Worm (Caenorhabditis elegans) whole organism, L3 larva: Measurements from ENCODE around the gene lido-15.
"Not testable (repeated sequence)": the region's sequence is repeated elsewhere in the genome, so short reads cannot be mapped to it uniquely, and the experiment has no call there.

Source experiments
- R02D3.7 ChIP-seq: fragments of 150-350 bp; optimal IDR thresholded peaks from 2 replicates; lab custom pipeline; 2014; ENCODE audit warnings: missing biosample characterization, missing genetic modification characterization
- aly-2 ChIP-seq: fragments of 150-350 bp; optimal IDR thresholded peaks from 2 replicates; lab custom pipeline; 2014; ENCODE audit warnings: missing biosample characterization, missing genetic modification characterization
- ceh-82 ChIP-seq: fragments of 150-350 bp; optimal IDR thresholded peaks from 2 replicates; lab custom pipeline; 2014; ENCODE audit warnings: missing biosample characterization, missing genetic modification characterization
- ceh-9 ChIP-seq: sonication (generic microtip); optimal IDR thresholded peaks from 2 replicates; lab custom pipeline; 2018; ENCODE audit warnings: missing biosample characterization, missing genetic modification characterization
- egl-27 ChIP-seq: sonication (generic microtip); optimal IDR thresholded peaks from 4 replicates; lab custom pipeline; 2017; ENCODE audit warnings: missing biosample characterization, missing genetic modification reagents, missing genetic modification characterization
- egl-5 ChIP-seq: fragments of 150-350 bp; optimal IDR thresholded peaks from 2 replicates; lab custom pipeline; 2017; ENCODE audit warnings: missing biosample characterization, missing genetic modification reagents, missing genetic modification characterization, inconsistent platforms
- elt-1 ChIP-seq: fragments of 150-350 bp; optimal IDR thresholded peaks from 2 replicates; lab custom pipeline; 2014; ENCODE audit warnings: missing biosample characterization, missing genetic modification characterization
- elt-2 ChIP-seq: sonication (generic microtip); optimal IDR thresholded peaks from 2 replicates; lab custom pipeline; 2016; ENCODE audit warnings: missing genetic modification reagents, mild to moderate bottlenecking, missing genetic modification characterization, missing compliant biosample characterization
- elt-3 ChIP-seq, 3 experiments: fragments of 150-350 bp in 1 of 3; sonication (generic microtip) in 2 of 3; optimal IDR thresholded peaks; 2 replicates in 2 of 3; 4 replicates in 1 of 3; lab custom pipeline; 2014 to 2017; ENCODE audit warnings: missing biosample characterization in 3 of 3, missing genetic modification characterization in 3 of 3
- eor-1 ChIP-seq, 2 experiments: fragments of 150-350 bp; optimal IDR thresholded peaks; 2 replicates each; lab custom pipeline; 2014 to 2018; ENCODE audit warnings: missing biosample characterization in 2 of 2, missing genetic modification characterization in 2 of 2
- fkh-10 ChIP-seq: sonication (generic microtip); optimal IDR thresholded peaks from 2 replicates; lab custom pipeline; 2017; ENCODE audit warnings: missing biosample characterization, missing genetic modification reagents, missing genetic modification characterization
- fkh-2 ChIP-seq: fragments of 150-350 bp; optimal IDR thresholded peaks from 2 replicates; lab custom pipeline; 2014; ENCODE audit warnings: missing biosample characterization, missing genetic modification reagents, missing genetic modification characterization
- fos-1 ChIP-seq: fragments of 150-350 bp; optimal IDR thresholded peaks from 2 replicates; lab custom pipeline; 2014; ENCODE audit warnings: missing biosample characterization, missing genetic modification characterization
- hmg-11 ChIP-seq: sonication (generic microtip); optimal IDR thresholded peaks from 2 replicates; lab custom pipeline; 2016; ENCODE audit warnings: missing genetic modification characterization, missing compliant biosample characterization
- jun-1 ChIP-seq: fragments of 150-350 bp; optimal IDR thresholded peaks from 2 replicates; lab custom pipeline; 2014; ENCODE audit warnings: missing biosample characterization, missing genetic modification reagents, missing genetic modification characterization
- lin-15B ChIP-seq: fragments of 150-350 bp; optimal IDR thresholded peaks from 2 replicates; lab custom pipeline; 2014; ENCODE audit warnings: missing biosample characterization, missing genetic modification characterization
- lin-39 ChIP-seq: fragments of 150-350 bp; optimal IDR thresholded peaks from 2 replicates; lab custom pipeline; 2018; ENCODE audit warnings: missing biosample characterization, missing genetic modification reagents, missing genetic modification characterization
- lsy-12 ChIP-seq: sonication (generic microtip); optimal IDR thresholded peaks from 2 replicates; lab custom pipeline; 2016; ENCODE audit warnings: mild to moderate bottlenecking, missing genetic modification characterization, missing compliant biosample characterization
- mdl-1 ChIP-seq: fragments of 150-350 bp; optimal IDR thresholded peaks from 2 replicates; lab custom pipeline; 2014; ENCODE audit warnings: missing biosample characterization, missing genetic modification characterization
- nfya-1 ChIP-seq: sonication (generic microtip); optimal IDR thresholded peaks from 2 replicates; lab custom pipeline; 2017; ENCODE audit warnings: missing genetic modification characterization, mild to moderate bottlenecking, missing compliant biosample characterization, antibody characterized with exemption, moderate library complexity; ENCODE audit not compliant: insufficient read depth
- nhr-12 ChIP-seq: fragments of 150-350 bp; optimal IDR thresholded peaks from 2 replicates; lab custom pipeline; 2014; ENCODE audit warnings: missing biosample characterization, missing genetic modification characterization
- nhr-23 ChIP-seq: fragments of 150-350 bp; optimal IDR thresholded peaks from 2 replicates; lab custom pipeline; 2014; ENCODE audit warnings: missing biosample characterization, missing genetic modification reagents, missing genetic modification characterization
- nhr-237 ChIP-seq: fragments of 150-350 bp; optimal IDR thresholded peaks from 2 replicates; lab custom pipeline; 2014; ENCODE audit warnings: missing biosample characterization, missing genetic modification characterization
- nhr-25 ChIP-seq: sonication (generic microtip); optimal IDR thresholded peaks from 2 replicates; lab custom pipeline; 2017; ENCODE audit warnings: missing biosample characterization, missing genetic modification characterization
- nhr-28 ChIP-seq: fragments of 150-350 bp; optimal IDR thresholded peaks from 2 replicates; lab custom pipeline; 2014; ENCODE audit warnings: missing biosample characterization, missing genetic modification characterization
- nhr-43 ChIP-seq: sonication (generic microtip); optimal IDR thresholded peaks from 2 replicates; lab custom pipeline; 2016; ENCODE audit warnings: mild to moderate bottlenecking, missing genetic modification characterization, missing compliant biosample characterization; ENCODE audit not compliant: poor library complexity, severe bottlenecking
- nhr-76 ChIP-seq: fragments of 150-350 bp; sonication (generic microtip); optimal IDR thresholded peaks from 5 replicates; lab custom pipeline; 2014; ENCODE audit warnings: missing biosample characterization, missing genetic modification characterization
- nhr-77 ChIP-seq: fragments of 150-350 bp; optimal IDR thresholded peaks from 2 replicates; lab custom pipeline; 2014; ENCODE audit warnings: missing biosample characterization, missing genetic modification characterization
- pha-4 ChIP-seq: fragments of 150-350 bp; optimal IDR thresholded peaks from 2 replicates; lab custom pipeline; 2014; ENCODE audit warnings: missing biosample characterization, missing genetic modification reagents, missing genetic modification characterization
- pqm-1 ChIP-seq: fragments of 150-350 bp; optimal IDR thresholded peaks from 2 replicates; lab custom pipeline; 2017; ENCODE audit warnings: missing biosample characterization, missing genetic modification characterization, inconsistent platforms
- sea-2 ChIP-seq: fragments of 150-350 bp; sonication (generic microtip); optimal IDR thresholded peaks from 4 replicates; lab custom pipeline; 2014; ENCODE audit warnings: missing biosample characterization, missing genetic modification reagents, missing genetic modification characterization
- tbx-2 ChIP-seq: sonication (generic microtip); optimal IDR thresholded peaks from 2 replicates; lab custom pipeline; 2016; ENCODE audit warnings: mild to moderate bottlenecking, missing genetic modification characterization, missing compliant biosample characterization
- unc-39 ChIP-seq: sonication (generic microtip); optimal IDR thresholded peaks from 4 replicates; lab custom pipeline; 2017; ENCODE audit warnings: missing biosample characterization, missing genetic modification characterization
- unc-62 ChIP-seq: fragments of 150-350 bp; sonication (generic microtip); optimal IDR thresholded peaks from 4 replicates; lab custom pipeline; 2014; ENCODE audit warnings: missing biosample characterization, missing genetic modification reagents, missing genetic modification characterization
- zag-1 ChIP-seq: fragments of 150-350 bp; optimal IDR thresholded peaks from 2 replicates; lab custom pipeline; 2014; ENCODE audit warnings: missing biosample characterization, missing genetic modification characterization
- ztf-11 ChIP-seq: fragments of 150-350 bp; optimal IDR thresholded peaks from 2 replicates; lab custom pipeline; 2014; ENCODE audit warnings: missing biosample characterization, missing genetic modification characterization
- ztf-4 ChIP-seq: fragments of 150-350 bp; optimal IDR thresholded peaks from 2 replicates; lab custom pipeline; 2014; ENCODE audit warnings: missing biosample characterization, missing genetic modification characterization

Gene lido-15

ce11 chrII:3810550-3810949 lies 1.5 kb upstream of the lido-15 start (continued):
- TF ChIP-seq hmg-11 (tag; lab: Kevin White, UChicago) (peak; percentile 57), unc-62 (GFP tag; lab: Kevin White, UChicago) (no peak), aly-2 (tag; lab: Kevin White, UChicago) (no peak), nhr-23 (tag; lab: Kevin White, UChicago) (peak; percentile 33), nhr-12 (tag; lab: Kevin White, UChicago) (no peak), jun-1 (tag; lab: Kevin White, UChicago) (no peak), sea-2 (GFP tag; lab: Kevin White, UChicago) (no peak), lsy-12 (tag; lab: Kevin White, UChicago) (no peak), egl-27 (tag; lab: Kevin White, UChicago) (no peak), nfya-1 (tag; lab: Kevin White, UChicago) (peak; percentile 53), egl-5 (peak; percentile 7), fos-1 (no peak), nhr-237 (tag; lab: Kevin White, UChicago) (no peak)
- TF ChIP-seq, all 47 proteins: peak for 12

ce11 chrII:3815445-3816208 lies 3.5 kb downstream of the lido-15 start:
- TF ChIP-seq pha-4 (tag; lab: Kevin White, UChicago) (peak; percentile 6), aly-2 (tag; lab: Kevin White, UChicago) (no peak), jun-1 (tag; lab: Kevin White, UChicago) (peak; percentile 83), tbx-2 (no peak), fkh-2 (tag; lab: Kevin White, UChicago) (no peak), ztf-4 (tag; lab: Kevin White, UChicago) (no peak), nhr-23 (tag; lab: Kevin White, UChicago) (no peak), egl-27 (tag; lab: Kevin White, UChicago) (no peak), unc-62 (GFP tag; lab: Kevin White, UChicago) (no peak), lin-15B (tag; lab: Kevin White, UChicago) (no peak), unc-39 (tag; lab: Kevin White, UChicago) (no peak), lsy-12 (tag; lab: Kevin White, UChicago) (no peak), lin-39 (tag; lab: Kevin White, UChicago) (no peak), fos-1 (no peak), elt-1 (no peak), fkh-10 (no peak), ztf-11 (no peak), hmg-11 (tag; lab: Kevin White, UChicago) (peak; percentile 5), elt-2 (peak; percentile 93), nhr-25 (tag; lab: Kevin White, UChicago) (no peak), mdl-1 (tag; lab: Kevin White, UChicago) (no peak), zag-1 (tag; lab: Kevin White, UChicago) (no peak), ceh-82 (no peak), nhr-43 (no peak), R02D3.7 (tag; lab: Kevin White, UChicago) (no peak), ceh-9 (no peak), nhr-77 (tag; lab: Kevin White, UChicago) (no peak), eor-1 (tag; optimal IDR thresholded peaks at IDR 0.05; lab: Kevin White, UChicago) (no peak), nhr-28 (tag; lab: Kevin White, UChicago) (no peak), nhr-76 (tag; lab: Kevin White, UChicago) (no peak), pqm-1 (tag; lab: Kevin White, UChicago) (peak; percentile 80)

- TF ChIP-seq R02D3.7 (tag; lab: Kevin White, UChicago); elt-3 (tag; optimal IDR thresholded peaks at IDR 0.05; lab: Kevin White, UChicago); ceh-9: not testable (repeated sequence)
Measured at ce11 chrII:3816251-3816849, 4.3 kb downstream of the lido-15 start, which contains the start of gene fbxa-24. TSS of gene fbxa-24 (plus strand) at chrII:3816526.
